Worm (Caenorhabditis elegans): Measurements from ENCODE around the gene sra-37.

The sra-37 gene

ce11 chrX:13917121-13917755 lies 24.1 kb upstream of the sra-37 start, which contains the start of gene ekl-5:
ekl-5 (minus strand) TSS chrX:13917171.
- TF ChIP-seq dmd-6 (GFP tag; IDR thresholded peaks at IDR 0.05): peak; percentile 54
- TF ChIP-seq hlh-11 (tag; optimal IDR thresholded peaks at IDR 0.05): peak; percentile 78
- TF ChIP-seq mep-1 (tag; optimal IDR thresholded peaks at IDR 0.05): peak; percentile 63
- peak; percentile 73 for TF ChIP-seq nhr-6 (tag; optimal IDR thresholded peaks at IDR 0.05)
- peak in 1 of 2 experiments; percentile 47 for TF ChIP-seq daf-16 (GFP tag; optimal IDR thresholded peaks at IDR 0.05)
- TF ChIP-seq daf-16 (tag; optimal IDR thresholded peaks at IDR 0.05): peak; percentile 32
- TF ChIP-seq ceh-82 (tag; optimal IDR thresholded peaks at IDR 0.05): no peak
- peak; percentile 59; the same call in 1 of the 2 replicates for TF ChIP-seq lin-1 (GFP tag; IDR thresholded peaks at IDR 0.05)
- TF ChIP-seq nhr-11 (tag; optimal IDR thresholded peaks at IDR 0.05): peak; percentile 85
- peak; percentile 91 for TF ChIP-seq nhr-28 (tag; optimal IDR thresholded peaks at IDR 0.05)
- no peak for TF ChIP-seq set-16 (GFP tag; IDR thresholded peaks at IDR 0.05)
- TF ChIP-seq snpc-4 (tag; optimal IDR thresholded peaks at IDR 0.05): no peak
- peak; percentile 48 for TF ChIP-seq ceh-28 (tag; optimal IDR thresholded peaks at IDR 0.05)
- TF ChIP-seq pha-4 (GFP tag; IDR thresholded peaks at IDR 0.05): no peak
- peak; percentile 77 for TF ChIP-seq pha-4 (tag; optimal IDR thresholded peaks at IDR 0.05)
- TF ChIP-seq hmg-1.1 (GFP tag; IDR thresholded peaks at IDR 0.05): peak; percentile 82
- no peak for TF ChIP-seq lin-13 (GFP tag; optimal IDR thresholded peaks at IDR 0.05)
- peak in 1 of 2 experiments; percentile 70 for TF ChIP-seq lsy-2 (tag; optimal IDR thresholded peaks at IDR 0.05)
- peak in 1 of 2 experiments; percentile 62 for TF ChIP-seq mdl-1 (tag; optimal IDR thresholded peaks at IDR 0.05)
- TF ChIP-seq mxl-3 (GFP tag; optimal IDR thresholded peaks at IDR 0.05): peak; percentile 25
- TF ChIP-seq aha-1 (tag): peak; percentile 78
- TF ChIP-seq pqm-1 (tag; optimal IDR thresholded peaks at IDR 0.05): peak; percentile 23
- no peak for TF ChIP-seq nhr-237 (tag; optimal IDR thresholded peaks at IDR 0.05)
- peak; percentile 27 for TF ChIP-seq duxl-1 (tag; optimal IDR thresholded peaks at IDR 0.05; ENCODE audit: poor library complexity)
- peak; percentile 47 for TF ChIP-seq hlh-30 (tag; optimal IDR thresholded peaks at IDR 0.05; ENCODE audit: insufficient read depth)
- no peak for TF ChIP-seq ZK337.2 (GFP tag; IDR thresholded peaks at IDR 0.05)
- TF ChIP-seq dpl-1 (GFP tag; optimal IDR thresholded peaks at IDR 0.05): peak; percentile 26
- TF ChIP-seq dve-1 (tag; optimal IDR thresholded peaks at IDR 0.05; ENCODE audit: insufficient read depth): peak; percentile 76
- no peak for TF ChIP-seq zip-11 (GFP tag; IDR thresholded peaks at IDR 0.05)
- TF ChIP-seq mes-2 (tag; optimal IDR thresholded peaks at IDR 0.05; ENCODE audit: poor library complexity, severe bottlenecking): peak; percentile 65
- TF ChIP-seq nhr-77 (tag; optimal IDR thresholded peaks at IDR 0.05): peak; percentile 10
- peak; percentile 32 for TF ChIP-seq jun-1 (tag; optimal IDR thresholded peaks at IDR 0.05)
- peak in 1 of 2 experiments; percentile 43 for TF ChIP-seq hif-1 (tag; optimal IDR thresholded peaks at IDR 0.05)
- peak; percentile 17 for TF ChIP-seq spr-1 (tag; optimal IDR thresholded peaks at IDR 0.05)
- peak; percentile 64 for TF ChIP-seq rbr-2 (tag; optimal IDR thresholded peaks at IDR 0.05)
- peak in 1 of 2 experiments; percentile 77 for TF ChIP-seq unc-62 (GFP tag; optimal IDR thresholded peaks at IDR 0.05 in 1 of 2)
- TF ChIP-seq unc-62 (tag; optimal IDR thresholded peaks at IDR 0.05): no peak

- TF ChIP-seq unc-62 (GFP tag; optimal IDR thresholded peaks at IDR 0.05 in 1 of 2) (no peak), unc-62 (tag; optimal IDR thresholded peaks at IDR 0.05) (no peak), snpc-4 (tag; optimal IDR thresholded peaks at IDR 0.05) (no peak)
Observed at ce11 chrX:13914289-13914688, 21.1 kb upstream of the sra-37 start, which contains the start of gene Y26E6A.2. Y26E6A.2 (minus strand) TSS chrX:13914389.

ce11 chrX:13913641-13914040 lies 20.5 kb upstream of the sra-37 start:
- TF ChIP-seq F37D6.2 (tag; optimal IDR thresholded peaks at IDR 0.05) (peak; percentile 13), nhr-11 (tag; optimal IDR thresholded peaks at IDR 0.05) (peak; percentile 2), zag-1 (tag; optimal IDR thresholded peaks at IDR 0.05) (no peak), unc-62 (GFP tag; optimal IDR thresholded peaks at IDR 0.05 in 1 of 2) (peak in 1 of 2 experiments; percentile 9), unc-62 (tag; optimal IDR thresholded peaks at IDR 0.05) (no peak), lsy-2 (tag; optimal IDR thresholded peaks at IDR 0.05) (peak in 1 of 2 experiments; percentile 34)
